Fruit fly (Drosophila melanogaster): ENCODE results near the gene Eig71Ea.

Eig71Ea gene

DNA sequence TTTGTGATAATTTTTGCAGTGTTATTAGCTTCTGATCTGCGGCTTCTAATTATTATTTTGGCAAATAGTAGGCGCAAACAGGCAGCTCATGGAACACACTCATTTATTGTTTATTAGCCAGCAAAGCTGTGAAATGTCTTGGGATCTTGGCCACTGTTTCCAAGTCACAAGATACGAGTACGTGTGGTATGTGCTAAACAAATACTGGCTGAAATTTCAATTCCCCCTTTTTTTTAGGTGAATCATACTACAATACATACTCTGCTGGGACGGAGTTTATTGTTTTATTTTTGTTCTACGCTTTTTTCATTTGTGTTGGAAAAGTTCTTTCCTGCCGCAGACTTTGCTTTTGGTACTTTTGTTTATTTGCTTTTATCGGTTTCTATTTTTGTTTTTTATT, 18.4 kb downstream of the Eig71Ea start:
- TF ChIP-seq Ets21C (GFP tag; optimal IDR thresholded peaks at IDR 0.05): no peak
- peak; percentile 73 for TF ChIP-seq fkh (GFP tag; optimal IDR thresholded peaks at IDR 0.05)

DNA sequence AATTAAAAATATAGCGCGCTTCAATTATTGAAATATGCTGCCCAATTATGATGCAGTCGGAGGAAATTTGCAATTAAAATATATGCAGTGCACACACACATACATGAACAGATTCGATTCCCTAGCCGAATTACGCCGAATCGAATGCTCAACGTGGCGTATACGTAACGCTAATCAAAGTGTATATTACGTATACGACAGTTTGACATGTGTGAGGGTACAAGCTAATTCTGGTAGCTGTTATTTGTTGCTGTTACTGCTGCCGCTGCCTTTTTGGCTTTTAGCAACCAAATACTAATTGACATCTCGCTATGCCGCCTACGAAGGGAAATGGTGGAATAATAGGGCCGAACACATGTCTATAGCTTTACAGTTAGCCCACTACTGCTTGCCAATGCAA, 22.2 kb downstream of the Eig71Ea start:
- TF ChIP-seq CG4318 (GFP tag; optimal IDR thresholded peaks at IDR 0.05): no peak
- no peak for TF ChIP-seq Sox102F (GFP tag; optimal IDR thresholded peaks at IDR 0.05)
- TF ChIP-seq Met (GFP tag; optimal IDR thresholded peaks at IDR 0.05): no peak
- no peak for TF ChIP-seq pdm3 (GFP tag; optimal IDR thresholded peaks at IDR 0.05)
- no peak for TF ChIP-seq Hr38 (GFP tag; optimal IDR thresholded peaks at IDR 0.05)
- TF ChIP-seq CG3919 (GFP tag; optimal IDR thresholded peaks at IDR 0.05): no peak
- TF ChIP-seq Gug (GFP tag; IDR thresholded peaks at IDR 0.05): no peak
- TF ChIP-seq Sox14 (GFP tag; optimal IDR thresholded peaks at IDR 0.05): no peak
- TF ChIP-seq Hr4 (GFP tag; optimal IDR thresholded peaks at IDR 0.05): no peak
- no peak for TF ChIP-seq salr (GFP tag; optimal IDR thresholded peaks at IDR 0.05)
- no peak for TF ChIP-seq CG10631 (GFP tag; optimal IDR thresholded peaks at IDR 0.05)

DNA sequence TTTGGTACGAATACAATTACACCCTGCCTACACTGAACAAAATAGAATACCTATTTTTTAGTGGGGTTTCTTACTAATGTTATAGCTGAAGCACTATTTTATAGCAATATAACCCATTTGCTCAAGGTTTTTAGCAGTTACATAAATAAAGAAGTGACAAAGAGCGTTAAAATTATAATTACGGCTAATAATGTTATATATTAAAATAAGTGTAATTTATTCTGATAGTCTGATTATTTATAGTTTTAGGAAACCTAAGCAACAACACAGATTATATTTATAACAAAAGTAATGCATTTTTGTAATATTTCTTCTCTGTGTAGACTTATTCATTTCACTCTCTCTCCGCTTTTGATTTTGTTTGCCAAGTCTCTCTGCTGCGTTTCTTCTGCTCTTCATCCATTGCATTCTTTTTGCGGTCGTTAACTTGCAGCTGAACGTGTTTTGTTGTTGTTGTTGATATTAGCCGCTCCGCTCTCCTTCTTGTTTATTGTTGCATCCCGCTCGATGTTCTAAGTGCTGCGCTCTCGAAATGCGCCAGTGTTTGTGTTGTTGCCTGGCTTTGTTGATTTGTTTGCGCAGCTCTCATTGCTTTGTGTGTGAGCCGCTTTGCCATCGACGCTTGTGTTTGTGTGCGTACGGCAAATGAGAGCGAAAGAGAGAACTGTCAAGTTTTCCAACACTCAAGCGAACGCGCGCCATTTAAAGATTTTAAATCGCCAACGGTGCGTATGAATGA, 23.6 kb downstream of the Eig71Ea start:
- TF ChIP-seq CG6276 (GFP tag; optimal IDR thresholded peaks at IDR 0.05): peak; percentile 97
- TF ChIP-seq Hr39 (GFP tag; optimal IDR thresholded peaks at IDR 0.05): peak; percentile 89
- TF ChIP-seq CG6792 (GFP tag; optimal IDR thresholded peaks at IDR 0.05): peak; percentile 96
- TF ChIP-seq CG6808 (GFP tag; optimal IDR thresholded peaks at IDR 0.05): peak; percentile 89
- peak; percentile 99 for TF ChIP-seq CG32006 (GFP tag; optimal IDR thresholded peaks at IDR 0.05)
- peak; percentile 50 for TF ChIP-seq fd85E (GFP tag; optimal IDR thresholded peaks at IDR 0.05)
- peak; percentile 97 for TF ChIP-seq CG8632 (GFP tag; optimal IDR thresholded peaks at IDR 0.05)
- peak; percentile 94 for TF ChIP-seq Hr4 (GFP tag; optimal IDR thresholded peaks at IDR 0.05)
- peak; percentile 49 for TF ChIP-seq vri (GFP tag; optimal IDR thresholded peaks at IDR 0.05)
- TF ChIP-seq Hr38 (GFP tag; optimal IDR thresholded peaks at IDR 0.05): no peak
- peak; percentile 97 for TF ChIP-seq achi (GFP tag; optimal IDR thresholded peaks at IDR 0.05)
- peak; percentile 94 for TF ChIP-seq Sox15 (GFP tag; optimal IDR thresholded peaks at IDR 0.05)
- TF ChIP-seq CG6854 (GFP tag; optimal IDR thresholded peaks at IDR 0.05): peak; percentile 82
- peak; percentile 95 for TF ChIP-seq svp (GFP tag)
- TF ChIP-seq CG3032 (tag; optimal IDR thresholded peaks at IDR 0.05): peak; percentile 95
- TF ChIP-seq CG15336 (GFP tag; IDR thresholded peaks at IDR 0.05): peak; percentile 96
- TF ChIP-seq Eip75B (GFP tag; optimal IDR thresholded peaks at IDR 0.05): peak; percentile 93
- peak; percentile 94 for TF ChIP-seq Ets96B (tag; optimal IDR thresholded peaks at IDR 0.05)
- TF ChIP-seq Gug (GFP tag; IDR thresholded peaks at IDR 0.05): peak; percentile 91; the same call in 1 of the 2 replicates
- TF ChIP-seq CG34406 (GFP tag; optimal IDR thresholded peaks at IDR 0.05): peak; percentile 97
- TF ChIP-seq Sox14 (GFP tag; optimal IDR thresholded peaks at IDR 0.05): peak; percentile 90
- peak; percentile 72 for TF ChIP-seq dac (GFP tag; optimal IDR thresholded peaks at IDR 0.05)
- TF ChIP-seq eg (GFP tag; IDR thresholded peaks at IDR 0.05): peak; percentile 91
- TF ChIP-seq Met (GFP tag; optimal IDR thresholded peaks at IDR 0.05): peak; percentile 93
- peak; percentile 90 for TF ChIP-seq CG10669 (GFP tag; optimal IDR thresholded peaks at IDR 0.05)
- TF ChIP-seq CG7368 (GFP tag; optimal IDR thresholded peaks at IDR 0.05): peak; percentile 87
- TF ChIP-seq CG11902 (GFP tag; optimal IDR thresholded peaks at IDR 0.05): peak; percentile 91
- TF ChIP-seq CG10631 (GFP tag; optimal IDR thresholded peaks at IDR 0.05): peak; percentile 98
- peak; percentile 93 for TF ChIP-seq CG31627 (GFP tag; optimal IDR thresholded peaks at IDR 0.05)
- TF ChIP-seq ss (GFP tag; optimal IDR thresholded peaks at IDR 0.05): peak; percentile 84 to 92
- peak; percentile 94 for TF ChIP-seq Blimp-1 (GFP tag; optimal IDR thresholded peaks at IDR 0.05)
- peak; percentile 92 for TF ChIP-seq cyc (GFP tag; optimal IDR thresholded peaks at IDR 0.05)
- peak; percentile 97 for TF ChIP-seq OdsH (GFP tag; optimal IDR thresholded peaks at IDR 0.05)
- peak; percentile 95 for TF ChIP-seq topi (GFP tag; optimal IDR thresholded peaks at IDR 0.05)
- peak; percentile 81 for TF ChIP-seq CG1621 (tag; optimal IDR thresholded peaks at IDR 0.05)
- peak; percentile 89 for TF ChIP-seq spab (GFP tag; optimal IDR thresholded peaks at IDR 0.05)
- TF ChIP-seq CG4318 (GFP tag; optimal IDR thresholded peaks at IDR 0.05): peak; percentile 98
- peak; percentile 94 for TF ChIP-seq pdm3 (GFP tag; optimal IDR thresholded peaks at IDR 0.05)
- peak; percentile 90 for TF ChIP-seq fd59A (GFP tag; optimal IDR thresholded peaks at IDR 0.05)
- TF ChIP-seq CG6163 (GFP tag; IDR thresholded peaks at IDR 0.05): peak; percentile 88

All from whole organism, prepupa.